Worm (Caenorhabditis elegans): ENCODE results near the gene col-40.

The col-40 gene

ce11 chrII:1088527-1089230 is 18.1 kb downstream of the col-40 start:
- no peak for TF ChIP-seq nhr-237 (tag; optimal IDR thresholded peaks at IDR 0.05)
- TF ChIP-seq tbx-2 (tag; optimal IDR thresholded peaks at IDR 0.05): no peak
- TF ChIP-seq nhr-71 (tag; optimal IDR thresholded peaks at IDR 0.05): no peak
- TF ChIP-seq blmp-1 (tag; optimal IDR thresholded peaks at IDR 0.05): peak; percentile 65
- TF ChIP-seq nhr-20 (tag; optimal IDR thresholded peaks at IDR 0.05): peak; percentile 17
- TF ChIP-seq lin-14 (GFP tag; optimal IDR thresholded peaks at IDR 0.05): peak; percentile 61
- peak; percentile 17 to 18 for TF ChIP-seq lsy-2 (tag; optimal IDR thresholded peaks at IDR 0.05)
- TF ChIP-seq ama-1 (optimal IDR thresholded peaks at IDR 0.05): no peak
- 0 out of 2 replicates have a peak, but pooled peaks have one; percentile 35 for TF ChIP-seq grh-1 (GFP tag; IDR thresholded peaks at IDR 0.05)
- no peak for TF ChIP-seq nhr-11 (tag; optimal IDR thresholded peaks at IDR 0.05)
- peak; percentile 81 for TF ChIP-seq nhr-85 (tag)

ce11 chrII:1086479-1086878 is 20.3 kb downstream of the col-40 start:
- TF ChIP-seq blmp-1 (tag; optimal IDR thresholded peaks at IDR 0.05) (peak; percentile 20), mep-1 (tag; optimal IDR thresholded peaks at IDR 0.05) (no peak), efl-3 (GFP tag; optimal IDR thresholded peaks at IDR 0.05) (no peak), lin-14 (GFP tag; optimal IDR thresholded peaks at IDR 0.05) (peak; percentile 50), efl-1 (optimal IDR thresholded peaks at IDR 0.05) (no peak), efl-1 (GFP tag; optimal IDR thresholded peaks at IDR 0.05 in 1 of 2) (peak in 1 of 2 experiments; percentile 62), snu-23 (GFP tag; optimal IDR thresholded peaks at IDR 0.05) (peak; percentile 3), nhr-85 (tag) (peak; percentile 76), rnt-1 (tag; optimal IDR thresholded peaks at IDR 0.05) (peak; percentile 23), mdl-1 (tag; optimal IDR thresholded peaks at IDR 0.05) (peak in 1 of 2 experiments; percentile 64), lsy-2 (tag; optimal IDR thresholded peaks at IDR 0.05) (peak in 1 of 2 experiments; percentile 15), lin-35 (GFP tag; optimal IDR thresholded peaks at IDR 0.05) (peak in 1 of 2 experiments; percentile 42), unc-62 (GFP tag; optimal IDR thresholded peaks at IDR 0.05) (no peak)

- TF ChIP-seq unc-62 (GFP tag; optimal IDR thresholded peaks at IDR 0.05) (no peak), ceh-88 (GFP tag; IDR thresholded peaks at IDR 0.05) (no peak), mdl-1 (tag; optimal IDR thresholded peaks at IDR 0.05) (no peak), unc-30 (tag; optimal IDR thresholded peaks at IDR 0.05) (no peak), xbp-1 (tag; optimal IDR thresholded peaks at IDR 0.05) (no peak), mep-1 (tag; optimal IDR thresholded peaks at IDR 0.05) (no peak), nhr-47 (tag; optimal IDR thresholded peaks at IDR 0.05) (no peak), vab-15 (tag; optimal IDR thresholded peaks at IDR 0.05) (no peak), alr-1 (tag; optimal IDR thresholded peaks at IDR 0.05; ENCODE audit: borderline replicate concordance) (no peak), ces-1 (GFP tag; optimal IDR thresholded peaks at IDR 0.05) (no peak), snu-23 (GFP tag; optimal IDR thresholded peaks at IDR 0.05) (no peak), pax-3 (tag; optimal IDR thresholded peaks at IDR 0.05) (no peak), nhr-28 (tag; optimal IDR thresholded peaks at IDR 0.05) (no peak), zag-1 (tag; optimal IDR thresholded peaks at IDR 0.05) (no peak), nhr-85 (tag) (no peak), pag-3 (tag; optimal IDR thresholded peaks at IDR 0.05; ENCODE audit: borderline replicate concordance, insufficient read depth) (no peak)
These were observed 21.2 kb downstream of the col-40 start for ce11 chrII:1085546-1085945.

ce11 chrII:1084899-1085298 is 21.9 kb downstream of the col-40 start:
- TF ChIP-seq ceh-82 (tag; optimal IDR thresholded peaks at IDR 0.05) (peak; percentile 40 to 62 (median 45)), hpl-2 (GFP tag; optimal IDR thresholded peaks at IDR 0.05) (no peak), skn-1 (tag; optimal IDR thresholded peaks at IDR 0.05) (peak; percentile 82), lsy-2 (tag; optimal IDR thresholded peaks at IDR 0.05) (peak; percentile 68 to 73), irx-1 (tag; optimal IDR thresholded peaks at IDR 0.05) (peak; percentile 52), tbx-2 (tag; optimal IDR thresholded peaks at IDR 0.05) (peak; percentile 51), lin-13 (GFP tag; optimal IDR thresholded peaks at IDR 0.05) (peak; percentile 47), snu-23 (GFP tag; optimal IDR thresholded peaks at IDR 0.05) (peak; percentile 69), elt-3 (tag; optimal IDR thresholded peaks at IDR 0.05) (peak in 1 of 6 experiments; percentile 43), grh-1 (GFP tag; IDR thresholded peaks at IDR 0.05) (no peak), zag-1 (tag; optimal IDR thresholded peaks at IDR 0.05) (no peak), ceh-90 (tag; optimal IDR thresholded peaks at IDR 0.05) (no peak), lin-39 (tag; optimal IDR thresholded peaks at IDR 0.05) (peak; percentile 26), fkh-4 (tag; optimal IDR thresholded peaks at IDR 0.05; ENCODE audit: borderline replicate concordance) (peak; percentile 30), xbp-1 (tag; optimal IDR thresholded peaks at IDR 0.05) (peak; percentile 47), efl-1 (optimal IDR thresholded peaks at IDR 0.05) (peak; percentile 63 to 65), efl-1 (GFP tag; optimal IDR thresholded peaks at IDR 0.05 in 1 of 2) (peak in 1 of 2 experiments; percentile 36), lin-35 (GFP tag; optimal IDR thresholded peaks at IDR 0.05) (peak in 1 of 2 experiments; percentile 44), jun-1 (tag; optimal IDR thresholded peaks at IDR 0.05) (peak; percentile 30), snpc-4 (tag; optimal IDR thresholded peaks at IDR 0.05) (peak; percentile 8), egl-13 (tag; optimal IDR thresholded peaks at IDR 0.05) (peak; percentile 16), mdl-1 (tag; optimal IDR thresholded peaks at IDR 0.05) (peak in 1 of 2 experiments; percentile 43), nhr-12 (tag; optimal IDR thresholded peaks at IDR 0.05) (no peak), mep-1 (tag; optimal IDR thresholded peaks at IDR 0.05) (peak; percentile 59)
